Fruit fly (Drosophila melanogaster): ENCODE data around the gene CG8219.

CG8219 gene

dm6 chr3L:6184884-6185438 is 15.3 kb upstream of the CG8219 start, which contains the start of the genes D19B and CG43293 (continued):
- no peak for TF ChIP-seq CG7745 (tag; optimal IDR thresholded peaks at IDR 0.05)
- TF ChIP-seq Pdp1 (GFP tag; optimal IDR thresholded peaks at IDR 0.05), result peak; percentile 82 to 87
- peak; percentile 82 for TF ChIP-seq Blimp-1 (GFP tag; optimal IDR thresholded peaks at IDR 0.05)
- peak; percentile 89 for TF ChIP-seq B-H1 (GFP tag; IDR thresholded peaks at IDR 0.05)
- no peak for TF ChIP-seq pita (GFP tag; optimal IDR thresholded peaks at IDR 0.05)
- TF ChIP-seq CG10147 (GFP tag; optimal IDR thresholded peaks at IDR 0.05), result peak; percentile 70
- TF ChIP-seq CG4328 (GFP tag; optimal IDR thresholded peaks at IDR 0.05), result peak; percentile 76
- peak; percentile 85 for TF ChIP-seq CG18262 (tag; optimal IDR thresholded peaks at IDR 0.05)
- TF ChIP-seq Aef1 (GFP tag; IDR thresholded peaks at IDR 0.05), result peak; percentile 88
- TF ChIP-seq CG43689 (GFP tag; IDR thresholded peaks at IDR 0.05), result peak; percentile 70
- peak; percentile 78 for TF ChIP-seq seq (GFP tag; IDR thresholded peaks at IDR 0.05)
- peak; percentile 72 for TF ChIP-seq Usf (GFP tag; optimal IDR thresholded peaks at IDR 0.05)
- TF ChIP-seq run (tag; optimal IDR thresholded peaks at IDR 0.05), result no peak
- TF ChIP-seq dpn (GFP tag; optimal IDR thresholded peaks at IDR 0.05), result peak; percentile 92 to 93
- TF ChIP-seq D (optimal IDR thresholded peaks at IDR 0.05), result peak; percentile 82
- peak; percentile 80 for TF ChIP-seq D (GFP tag; optimal IDR thresholded peaks at IDR 0.05)
- peak; percentile 75 for TF ChIP-seq sd (tag; optimal IDR thresholded peaks at IDR 0.05)
- peak; percentile 98 for TF ChIP-seq CG11456 (GFP tag; IDR thresholded peaks at IDR 0.05)
- TF ChIP-seq Doc2 (GFP tag; IDR thresholded peaks at IDR 0.05), result no peak
- peak; percentile 80 for TF ChIP-seq Dad (GFP tag; optimal IDR thresholded peaks at IDR 0.05)
- TF ChIP-seq Meics (GFP tag; optimal IDR thresholded peaks at IDR 0.05), result peak; percentile 90
- peak; percentile 55; the same call in 1 of the 2 replicates for TF ChIP-seq amos (GFP tag; IDR thresholded peaks at IDR 0.05; ENCODE audit: partially characterized antibody)
- peak; percentile 57 for TF ChIP-seq disco-r (GFP tag; optimal IDR thresholded peaks at IDR 0.05)
- peak; percentile 95 for TF ChIP-seq CG9932 (GFP tag; IDR thresholded peaks at IDR 0.05)
- peak; percentile 93 for TF ChIP-seq vvl (GFP tag; IDR thresholded peaks at IDR 0.05)
- peak; percentile 23 for TF ChIP-seq Hey (tag; optimal IDR thresholded peaks at IDR 0.05)
- peak; percentile 87 for TF ChIP-seq sob (GFP tag; IDR thresholded peaks at IDR 0.05)
- no peak for TF ChIP-seq hth (optimal IDR thresholded peaks at IDR 0.05)
- peak; percentile 53 for TF ChIP-seq CG30020 (tag; optimal IDR thresholded peaks at IDR 0.05)
- TF ChIP-seq pnt (GFP tag; optimal IDR thresholded peaks at IDR 0.05), result peak; percentile 83
- peak; percentile 74 for TF ChIP-seq CG16815 (GFP tag; optimal IDR thresholded peaks at IDR 0.05)
- peak; percentile 71 for TF ChIP-seq CG3838 (GFP tag; optimal IDR thresholded peaks at IDR 0.05)
- TF ChIP-seq CG11093 (GFP tag; IDR thresholded peaks at IDR 0.05), result peak; percentile 82; the same call in 2 of the 3 replicates
- peak; percentile 45; the same call in 1 of the 2 replicates for TF ChIP-seq hbn (GFP tag; IDR thresholded peaks at IDR 0.05; ENCODE audit: partially characterized antibody)
- TF ChIP-seq CoRest (tag; optimal IDR thresholded peaks at IDR 0.05), result peak; percentile 83
- peak; percentile 81 for TF ChIP-seq fd3F (GFP tag; optimal IDR thresholded peaks at IDR 0.05)
- TF ChIP-seq bigmax (GFP tag; optimal IDR thresholded peaks at IDR 0.05), result peak; percentile 11
- peak; percentile 90 for TF ChIP-seq otp (GFP tag; IDR thresholded peaks at IDR 0.05)
- TF ChIP-seq Lhr (GFP tag; optimal IDR thresholded peaks at IDR 0.05), result peak; percentile 63
- peak; percentile 92 for TF ChIP-seq HmgZ (tag; optimal IDR thresholded peaks at IDR 0.05)
- peak; percentile 82 for TF ChIP-seq gsb-n (tag; optimal IDR thresholded peaks at IDR 0.05)
- peak; percentile 85 to 86 for TF ChIP-seq Hr51 (GFP tag; optimal IDR thresholded peaks at IDR 0.05)
- no peak for TF ChIP-seq jing (GFP tag; optimal IDR thresholded peaks at IDR 0.05)
- peak; percentile 99 for TF ChIP-seq Med (GFP tag)
- TF ChIP-seq CG6791 (GFP tag; IDR thresholded peaks at IDR 0.05; ENCODE audit: partially characterized antibody), result peak; percentile 59; the same call in 2 of the 3 replicates
- peak; percentile 69 for TF ChIP-seq Nf-YB (GFP tag; optimal IDR thresholded peaks at IDR 0.05)
- TF ChIP-seq bcd (GFP tag; optimal IDR thresholded peaks at IDR 0.05), result peak; percentile 89
- TF ChIP-seq CHES-1-like (GFP tag; optimal IDR thresholded peaks at IDR 0.05), result peak; percentile 92
- TF ChIP-seq CG31224 (GFP tag; IDR thresholded peaks at IDR 0.05), result peak; percentile 76
- TF ChIP-seq tap (tag; optimal IDR thresholded peaks at IDR 0.05), result peak; percentile 75
